Worm (Caenorhabditis elegans): ENCODE measurements around the gene cct-5.

DNA sequence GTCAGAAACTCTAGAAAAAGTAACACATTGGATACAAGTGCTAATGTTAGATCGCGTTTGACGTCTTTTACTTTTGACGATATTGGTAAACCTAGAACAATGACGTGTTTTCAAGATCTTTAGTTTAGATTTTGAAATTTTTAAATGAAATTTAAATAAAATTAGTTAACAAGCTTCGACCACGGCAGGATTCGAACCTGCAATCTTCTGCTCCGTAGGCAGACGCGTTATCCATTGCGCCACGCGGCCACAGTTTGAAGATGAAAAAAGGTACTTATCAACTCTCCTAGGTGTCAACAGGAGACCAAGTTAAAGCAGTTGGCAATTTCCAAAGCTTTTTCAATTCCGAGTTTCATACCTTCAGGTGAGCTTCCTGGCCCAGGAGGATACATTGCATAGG is 58.6 kb downstream of the cct-5 start:
- no peak for TF ChIP-seq med-1 (GFP tag; optimal IDR thresholded peaks at IDR 0.05; ENCODE audit: insufficient read depth)
- no peak for TF ChIP-seq flt-1 (GFP tag; IDR thresholded peaks at IDR 0.05)
- no peak for TF ChIP-seq klf-2 (GFP tag; conservative IDR thresholded peaks at IDR 0.05)
- TF ChIP-seq ztf-29 (GFP tag; IDR thresholded peaks at IDR 0.05), result no peak
- no peak for TF ChIP-seq ztf-23 (GFP tag; IDR thresholded peaks at IDR 0.05)
- no peak for TF ChIP-seq T22C8.4 (GFP tag; IDR thresholded peaks at IDR 0.05)
- TF ChIP-seq ref-1 (GFP tag; conservative IDR thresholded peaks at IDR 0.05), result no peak
- TF ChIP-seq tab-1 (GFP tag; IDR thresholded peaks at IDR 0.05), result no peak

Measured in whole organism, midembryonic.